Worm (Caenorhabditis elegans) whole organism, L3 larva: ENCODE data around the gene F41D9.2.

ENCODE experiments used
- R02D3.7 ChIP-seq: fragments of 150-350 bp; optimal IDR thresholded peaks from 2 replicates; lab custom pipeline; 2014; ENCODE audit warnings: missing biosample characterization, missing genetic modification characterization
- aly-2 ChIP-seq: fragments of 150-350 bp; optimal IDR thresholded peaks from 2 replicates; lab custom pipeline; 2014; ENCODE audit warnings: missing biosample characterization, missing genetic modification characterization
- ama-1 ChIP-seq: fragments of 150-350 bp; optimal IDR thresholded peaks from 2 replicates; lab custom pipeline; 2018
- ceh-16 ChIP-seq: sonication (generic microtip); optimal IDR thresholded peaks from 2 replicates; lab custom pipeline; 2017; ENCODE audit warnings: missing biosample characterization, missing genetic modification characterization
- ceh-28 ChIP-seq: fragments of 150-350 bp; optimal IDR thresholded peaks from 2 replicates; lab custom pipeline; 2014; ENCODE audit warnings: missing biosample characterization, missing genetic modification reagents, missing genetic modification characterization
- ceh-82 ChIP-seq: fragments of 150-350 bp; optimal IDR thresholded peaks from 2 replicates; lab custom pipeline; 2014; ENCODE audit warnings: missing biosample characterization, missing genetic modification characterization
- egl-27 ChIP-seq: sonication (generic microtip); optimal IDR thresholded peaks from 4 replicates; lab custom pipeline; 2017; ENCODE audit warnings: missing biosample characterization, missing genetic modification reagents, missing genetic modification characterization
- egl-5 ChIP-seq: fragments of 150-350 bp; optimal IDR thresholded peaks from 2 replicates; lab custom pipeline; 2017; ENCODE audit warnings: missing biosample characterization, missing genetic modification reagents, missing genetic modification characterization, inconsistent platforms
- elt-1 ChIP-seq: fragments of 150-350 bp; optimal IDR thresholded peaks from 2 replicates; lab custom pipeline; 2014; ENCODE audit warnings: missing biosample characterization, missing genetic modification characterization
- elt-2 ChIP-seq: sonication (generic microtip); optimal IDR thresholded peaks from 2 replicates; lab custom pipeline; 2016; ENCODE audit warnings: missing genetic modification reagents, mild to moderate bottlenecking, missing genetic modification characterization, missing compliant biosample characterization
- elt-3 ChIP-seq, 3 experiments: fragments of 150-350 bp in 1 of 3; sonication (generic microtip) in 2 of 3; optimal IDR thresholded peaks; 2 replicates in 2 of 3; 4 replicates in 1 of 3; lab custom pipeline; 2014 to 2017; ENCODE audit warnings: missing biosample characterization in 3 of 3, missing genetic modification characterization in 3 of 3
- fkh-10 ChIP-seq: sonication (generic microtip); optimal IDR thresholded peaks from 2 replicates; lab custom pipeline; 2017; ENCODE audit warnings: missing biosample characterization, missing genetic modification reagents, missing genetic modification characterization
- fkh-2 ChIP-seq: fragments of 150-350 bp; optimal IDR thresholded peaks from 2 replicates; lab custom pipeline; 2014; ENCODE audit warnings: missing biosample characterization, missing genetic modification reagents, missing genetic modification characterization
- fos-1 ChIP-seq: fragments of 150-350 bp; optimal IDR thresholded peaks from 2 replicates; lab custom pipeline; 2014; ENCODE audit warnings: missing biosample characterization, missing genetic modification characterization
- hmg-11 ChIP-seq: sonication (generic microtip); optimal IDR thresholded peaks from 2 replicates; lab custom pipeline; 2016; ENCODE audit warnings: missing genetic modification characterization, missing compliant biosample characterization
- jun-1 ChIP-seq: fragments of 150-350 bp; optimal IDR thresholded peaks from 2 replicates; lab custom pipeline; 2014; ENCODE audit warnings: missing biosample characterization, missing genetic modification reagents, missing genetic modification characterization
- lin-15B ChIP-seq: fragments of 150-350 bp; optimal IDR thresholded peaks from 2 replicates; lab custom pipeline; 2014; ENCODE audit warnings: missing biosample characterization, missing genetic modification characterization
- lin-39 ChIP-seq: fragments of 150-350 bp; optimal IDR thresholded peaks from 2 replicates; lab custom pipeline; 2018; ENCODE audit warnings: missing biosample characterization, missing genetic modification reagents, missing genetic modification characterization
- nfya-1 ChIP-seq: sonication (generic microtip); optimal IDR thresholded peaks from 2 replicates; lab custom pipeline; 2017; ENCODE audit warnings: missing genetic modification characterization, mild to moderate bottlenecking, missing compliant biosample characterization, antibody characterized with exemption, moderate library complexity; ENCODE audit not compliant: insufficient read depth
- nhr-11 ChIP-seq: fragments of 150-350 bp; optimal IDR thresholded peaks from 2 replicates; lab custom pipeline; 2014; ENCODE audit warnings: missing biosample characterization, missing genetic modification characterization
- nhr-12 ChIP-seq: fragments of 150-350 bp; optimal IDR thresholded peaks from 2 replicates; lab custom pipeline; 2014; ENCODE audit warnings: missing biosample characterization, missing genetic modification characterization
- nhr-23 ChIP-seq: fragments of 150-350 bp; optimal IDR thresholded peaks from 2 replicates; lab custom pipeline; 2014; ENCODE audit warnings: missing biosample characterization, missing genetic modification reagents, missing genetic modification characterization
- nhr-237 ChIP-seq: fragments of 150-350 bp; optimal IDR thresholded peaks from 2 replicates; lab custom pipeline; 2014; ENCODE audit warnings: missing biosample characterization, missing genetic modification characterization
- nhr-25 ChIP-seq: sonication (generic microtip); optimal IDR thresholded peaks from 2 replicates; lab custom pipeline; 2017; ENCODE audit warnings: missing biosample characterization, missing genetic modification characterization
- nhr-28 ChIP-seq: fragments of 150-350 bp; optimal IDR thresholded peaks from 2 replicates; lab custom pipeline; 2014; ENCODE audit warnings: missing biosample characterization, missing genetic modification characterization
- nhr-43 ChIP-seq: sonication (generic microtip); optimal IDR thresholded peaks from 2 replicates; lab custom pipeline; 2016; ENCODE audit warnings: mild to moderate bottlenecking, missing genetic modification characterization, missing compliant biosample characterization; ENCODE audit not compliant: poor library complexity, severe bottlenecking
- nhr-67 ChIP-seq: fragments of 150-350 bp; optimal IDR thresholded peaks from 2 replicates; lab custom pipeline; 2014; ENCODE audit warnings: missing biosample characterization, missing genetic modification characterization
- nhr-76 ChIP-seq: fragments of 150-350 bp; sonication (generic microtip); optimal IDR thresholded peaks from 5 replicates; lab custom pipeline; 2014; ENCODE audit warnings: missing biosample characterization, missing genetic modification characterization
- pha-4 ChIP-seq: fragments of 150-350 bp; optimal IDR thresholded peaks from 2 replicates; lab custom pipeline; 2014; ENCODE audit warnings: missing biosample characterization, missing genetic modification reagents, missing genetic modification characterization
- pqm-1 ChIP-seq: fragments of 150-350 bp; optimal IDR thresholded peaks from 2 replicates; lab custom pipeline; 2017; ENCODE audit warnings: missing biosample characterization, missing genetic modification characterization, inconsistent platforms
- sea-2 ChIP-seq: fragments of 150-350 bp; sonication (generic microtip); optimal IDR thresholded peaks from 4 replicates; lab custom pipeline; 2014; ENCODE audit warnings: missing biosample characterization, missing genetic modification reagents, missing genetic modification characterization
- skn-1 ChIP-seq: fragments of 150-350 bp; optimal IDR thresholded peaks from 2 replicates; lab custom pipeline; 2014; ENCODE audit warnings: missing biosample characterization, missing genetic modification characterization
- snpc-4 ChIP-seq: fragments of 150-350 bp; optimal IDR thresholded peaks from 2 replicates; lab custom pipeline; 2014; ENCODE audit warnings: missing biosample characterization, missing genetic modification characterization
- unc-62 ChIP-seq: fragments of 150-350 bp; sonication (generic microtip); optimal IDR thresholded peaks from 4 replicates; lab custom pipeline; 2014; ENCODE audit warnings: missing biosample characterization, missing genetic modification reagents, missing genetic modification characterization
- zag-1 ChIP-seq: fragments of 150-350 bp; optimal IDR thresholded peaks from 2 replicates; lab custom pipeline; 2014; ENCODE audit warnings: missing biosample characterization, missing genetic modification characterization
- ztf-11 ChIP-seq: fragments of 150-350 bp; optimal IDR thresholded peaks from 2 replicates; lab custom pipeline; 2014; ENCODE audit warnings: missing biosample characterization, missing genetic modification characterization
- ztf-4 ChIP-seq: fragments of 150-350 bp; optimal IDR thresholded peaks from 2 replicates; lab custom pipeline; 2014; ENCODE audit warnings: missing biosample characterization, missing genetic modification characterization

The F41D9.2 gene

DNA sequence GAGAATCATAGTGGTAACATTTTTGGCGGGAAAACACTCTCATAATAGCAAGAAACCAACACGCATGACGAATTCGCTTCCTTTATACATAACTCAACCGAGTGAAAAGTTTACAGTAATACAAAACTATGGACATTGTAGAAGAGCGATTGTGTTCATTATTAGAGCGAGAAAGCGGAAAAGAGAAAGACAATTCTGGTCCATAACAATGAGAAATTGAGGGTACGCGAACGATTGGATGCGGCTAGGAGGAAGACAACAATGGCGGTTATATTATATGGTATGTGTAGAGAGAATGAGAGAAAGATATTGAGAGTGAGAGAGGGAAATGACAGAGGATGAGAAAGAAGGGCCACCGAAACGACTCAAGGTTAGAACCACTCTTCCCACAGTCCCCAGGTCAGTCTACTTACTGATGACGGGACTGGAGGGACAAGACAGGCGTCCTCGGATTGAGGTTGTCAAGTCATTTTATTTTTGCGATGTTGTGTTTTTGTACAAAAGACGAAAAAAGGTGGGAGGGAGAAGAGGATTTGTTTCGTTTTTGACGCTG, 41.5 kb upstream of the F41D9.2 start:
- no peak for TF ChIP-seq ztf-4 (tag; lab: Kevin White, UChicago)
- no peak for TF ChIP-seq ceh-82
- no peak for TF ChIP-seq ceh-16 (tag; lab: Kevin White, UChicago)
- TF ChIP-seq fkh-2 (tag; lab: Kevin White, UChicago) = no peak
- TF ChIP-seq nhr-25 = peak; percentile 51

DNA sequence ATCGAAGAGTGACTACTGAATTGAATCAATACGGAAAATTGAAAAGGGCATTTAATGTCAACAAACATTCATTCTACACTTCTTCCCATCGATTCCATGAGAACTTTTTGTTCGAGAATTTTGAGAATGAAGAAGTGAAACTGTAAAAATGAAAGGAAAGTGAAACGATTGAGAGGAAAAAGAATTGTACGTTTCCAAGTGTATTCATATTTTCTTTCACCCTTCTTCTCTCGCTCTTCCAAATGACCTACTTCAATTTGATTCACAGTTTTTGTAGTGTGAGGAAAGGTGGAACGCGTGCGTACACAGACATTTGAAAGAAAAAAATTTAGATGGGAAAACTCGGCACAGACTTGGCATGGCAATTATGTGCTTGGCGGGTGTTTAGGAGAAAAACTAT, 39.5 kb upstream of the F41D9.2 start:
- no peak for TF ChIP-seq ztf-11 (tag; lab: Kevin White, UChicago)
- no peak for TF ChIP-seq nhr-43 (tag; lab: Kevin White, UChicago)
- TF ChIP-seq nhr-67 (tag; lab: Kevin White, UChicago) = no peak
- TF ChIP-seq zag-1 (tag; lab: Kevin White, UChicago) = no peak
- peak; percentile 4 for TF ChIP-seq pha-4 (tag; lab: Kevin White, UChicago)
- no peak for TF ChIP-seq ztf-4 (tag; lab: Kevin White, UChicago)
- peak; percentile 4 for TF ChIP-seq nhr-25
- no peak for TF ChIP-seq elt-3 (tag; optimal IDR thresholded peaks at IDR 0.05; lab: Kevin White, UChicago)
- no peak for TF ChIP-seq lin-15B (tag; lab: Kevin White, UChicago)

- TF ChIP-seq fkh-10 (GFP tag; lab: Kevin White, UChicago) (no peak), nhr-28 (tag; lab: Kevin White, UChicago) (no peak), elt-1 (tag; lab: Kevin White, UChicago) (no peak), hmg-11 (tag; lab: Kevin White, UChicago) (no peak), aly-2 (tag; lab: Kevin White, UChicago) (no peak), unc-62 (no peak), nhr-11 (tag; lab: Kevin White, UChicago) (no peak), ceh-16 (tag; lab: Kevin White, UChicago) (no peak), egl-27 (tag; lab: Kevin White, UChicago) (no peak), egl-5 (tag; lab: Kevin White, UChicago) (no peak), nhr-43 (tag; lab: Kevin White, UChicago) (no peak), sea-2 (GFP tag; lab: Kevin White, UChicago) (no peak), fos-1 (tag; lab: Kevin White, UChicago) (no peak), elt-2 (no peak), jun-1 (no peak), nhr-237 (no peak), ama-1 (no peak), nhr-12 (no peak), nfya-1 (tag; lab: Kevin White, UChicago) (no peak)
Observed at ce11 chrX:8423633-8424032, 38.9 kb upstream of the F41D9.2 start, which contains the start of gene tth-1. Gene tth-1, minus strand, starts transcription at chrX:8423733.

ce11 chrX:8423199-8423598, 38.5 kb upstream of the F41D9.2 start:
- TF ChIP-seq skn-1 (tag; lab: Kevin White, UChicago) = no peak
- TF ChIP-seq elt-2 = peak; percentile 52
- peak; percentile 33 for TF ChIP-seq pha-4 (tag; lab: Kevin White, UChicago)
- peak; percentile 71 for TF ChIP-seq pqm-1 (tag; lab: Kevin White, UChicago)

DNA sequence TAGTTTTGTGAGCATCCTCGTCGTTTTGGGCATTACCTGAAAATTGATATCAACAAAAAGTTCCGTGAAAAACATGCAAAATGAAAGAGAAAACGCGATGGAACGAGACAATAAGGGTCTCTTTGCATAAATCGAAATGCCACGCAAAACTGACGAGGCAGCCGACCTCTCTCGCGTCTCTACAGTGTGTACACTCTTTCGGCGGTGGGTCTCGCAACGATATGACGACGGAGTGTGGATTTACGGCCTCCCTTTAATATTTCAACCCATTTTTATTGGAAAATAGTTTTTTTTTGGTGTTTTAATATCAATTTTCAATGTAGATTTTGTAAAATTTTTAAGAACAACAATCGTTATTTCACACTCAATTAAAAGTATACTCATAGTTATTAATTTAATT, 37.3 kb upstream of the F41D9.2 start, which contains the start of gene tag-123:
Gene tag-123 (minus strand): TSS at position 36 of the 400 bp plus-strand sequence.
- TF ChIP-seq unc-62 = no peak
- TF ChIP-seq ceh-82 = no peak
- no peak for TF ChIP-seq nhr-76 (tag; lab: Kevin White, UChicago)
- peak; percentile 77 for TF ChIP-seq pha-4 (tag; lab: Kevin White, UChicago)
- TF ChIP-seq nhr-12 = no peak
- peak; percentile 28 for TF ChIP-seq nhr-25
- no peak for TF ChIP-seq zag-1 (tag; lab: Kevin White, UChicago)
- peak; percentile 69 for TF ChIP-seq lin-39 (tag; lab: Kevin White, UChicago)
- TF ChIP-seq skn-1 (tag; lab: Kevin White, UChicago) = no peak
- peak; percentile 93 for TF ChIP-seq R02D3.7 (tag; lab: Kevin White, UChicago)
- peak; percentile 9 for TF ChIP-seq ceh-28 (tag; lab: Kevin White, UChicago)
- TF ChIP-seq fkh-10 (GFP tag; lab: Kevin White, UChicago) = no peak
- no peak for TF ChIP-seq egl-5 (tag; lab: Kevin White, UChicago)
- peak; percentile 45 for TF ChIP-seq elt-2
- TF ChIP-seq nhr-23 (tag; lab: Kevin White, UChicago) = peak; percentile 78
- peak; percentile 70 for TF ChIP-seq nfya-1 (tag; lab: Kevin White, UChicago)
- peak; percentile 62 for TF ChIP-seq snpc-4
- peak; percentile 41 for TF ChIP-seq hmg-11 (tag; lab: Kevin White, UChicago)
- no peak for TF ChIP-seq elt-3 (tag; optimal IDR thresholded peaks at IDR 0.05; lab: Kevin White, UChicago)
- TF ChIP-seq lin-15B (tag; lab: Kevin White, UChicago) = peak; percentile 53
- TF ChIP-seq egl-27 (tag; lab: Kevin White, UChicago) = no peak
